Worm (Caenorhabditis elegans) whole organism, L1 larva: ENCODE measurements around the gene sre-55.

Experiments used
- C16A3.4 ChIP-seq: fragments of 150-350 bp; optimal IDR thresholded peaks from 2 replicates; lab custom pipeline; 2014; ENCODE audit warnings: missing biosample characterization, missing genetic modification characterization
- blmp-1 ChIP-seq: fragments of 150-350 bp; optimal IDR thresholded peaks from 2 replicates; lab custom pipeline; 2014; ENCODE audit warnings: missing biosample characterization, missing genetic modification characterization
- ceh-8 ChIP-seq: fragments of 200-800 bp; sonication (Bioruptor generic); optimal IDR thresholded peaks from 2 replicates; lab custom pipeline; 2018; ENCODE audit warnings: mild to moderate bottlenecking, missing genetic modification characterization, moderate library complexity, missing compliant biosample characterization
- ceh-82 ChIP-seq, 3 experiments: fragments of 150-350 bp in 1 of 3; sonication (generic microtip) in 2 of 3; optimal IDR thresholded peaks; 2 replicates each; lab custom pipeline; 2014 to 2017; ENCODE audit warnings: missing biosample characterization in 3 of 3, missing genetic modification characterization in 3 of 3
- ceh-88 ChIP-seq: fragments of 200-800 bp; sonication (Bioruptor generic); IDR thresholded peaks from 2 replicates; pipeline ENCODE4 v1.3.6; 2022; ENCODE audit warnings: missing genetic modification characterization, missing compliant biosample characterization
- ces-1 ChIP-seq: fragments of 150-350 bp; optimal IDR thresholded peaks from 2 replicates; lab custom pipeline; 2014; ENCODE audit warnings: missing biosample characterization, missing genetic modification reagents, missing genetic modification characterization
- dpl-1 ChIP-seq, 3 experiments: fragments of 150-350 bp in 2 of 3; sonication (generic microtip) in 1 of 3; optimal IDR thresholded peaks; 2 replicates each; lab custom pipeline; 2014 to 2017; ENCODE audit warnings: missing biosample characterization in 3 of 3, missing genetic modification characterization in 3 of 3, missing genetic modification reagents in 3 of 3
- efl-1 ChIP-seq, 4 experiments: fragments of 150-350 bp; optimal IDR thresholded peaks in 3 of 4; peaks in 1 of 4; 1 replicate in 1 of 4; 2 replicates in 3 of 4; lab custom pipeline; 2014; ENCODE audit warnings: missing biosample characterization in 2 of 4, missing genetic modification characterization in 2 of 4, missing genetic modification reagents in 2 of 4
- egl-13 ChIP-seq: sonication (generic microtip); optimal IDR thresholded peaks from 2 replicates; lab custom pipeline; 2016; ENCODE audit warnings: missing genotype, missing genetic modification reagents, missing genetic modification characterization, missing compliant biosample characterization
- egl-27 ChIP-seq, 2 experiments: fragments of 150-350 bp in 1 of 2; sonication (generic microtip); optimal IDR thresholded peaks; 3 replicates each; lab custom pipeline; 2017 to 2018; ENCODE audit warnings: missing biosample characterization in 2 of 2, missing genetic modification characterization in 2 of 2, missing genetic modification reagents in 2 of 2
- elt-3 ChIP-seq, 6 experiments: fragments of 150-350 bp in 1 of 6; sonication (generic microtip); optimal IDR thresholded peaks; 2 replicates each; lab custom pipeline; 2017 to 2018; ENCODE audit warnings: missing biosample characterization in 6 of 6, missing genetic modification characterization in 6 of 6, inconsistent platforms in 1 of 6
- ets-5 ChIP-seq: fragments of 200-800 bp; sonication (Bioruptor generic); IDR thresholded peaks from 2 replicates; pipeline ENCODE4 v1.3.6; 2022; ENCODE audit warnings: missing genetic modification characterization, missing compliant biosample characterization
- fkh-4 ChIP-seq: sonication (generic microtip); optimal IDR thresholded peaks from 2 replicates; lab custom pipeline; 2016; ENCODE audit warnings: missing compliant biosample characterization, missing genetic modification characterization, borderline replicate concordance
- fos-1 ChIP-seq: fragments of 150-350 bp; optimal IDR thresholded peaks from 2 replicates; lab custom pipeline; 2014; ENCODE audit warnings: missing biosample characterization, missing genetic modification characterization
- grh-1 ChIP-seq: fragments of 200-800 bp; sonication (Bioruptor generic); IDR thresholded peaks from 2 replicates; pipeline ENCODE4 v1.3.6; 2022; ENCODE audit warnings: missing genetic modification reagents, missing genetic modification characterization, missing compliant biosample characterization
- hlh-17 ChIP-seq: fragments of 200-800 bp; sonication (Bioruptor generic); optimal IDR thresholded peaks from 2 replicates; lab custom pipeline; 2018; ENCODE audit warnings: missing genetic modification characterization, mild to moderate bottlenecking, missing compliant biosample characterization, moderate library complexity, borderline replicate concordance
- irx-1 ChIP-seq: sonication (generic microtip); optimal IDR thresholded peaks from 2 replicates; lab custom pipeline; 2016; ENCODE audit warnings: missing genetic modification characterization, missing compliant biosample characterization
- lin-13 ChIP-seq: fragments of 150-350 bp; optimal IDR thresholded peaks from 2 replicates; lab custom pipeline; 2014; ENCODE audit warnings: missing biosample characterization, missing genetic modification reagents, missing genetic modification characterization
- lin-14 ChIP-seq: fragments of 200-800 bp; sonication (Bioruptor generic); optimal IDR thresholded peaks from 2 replicates; lab custom pipeline; 2018; ENCODE audit warnings: mild to moderate bottlenecking, missing genetic modification characterization, moderate library complexity, missing compliant biosample characterization
- lin-35 ChIP-seq, 2 experiments: fragments of 150-350 bp; optimal IDR thresholded peaks; 2 replicates each; lab custom pipeline; 2014; ENCODE audit warnings: missing biosample characterization in 2 of 2, missing genetic modification characterization in 2 of 2, missing genetic modification reagents in 2 of 2
- lsy-2 ChIP-seq, 2 experiments: fragments of 150-350 bp; optimal IDR thresholded peaks; 2 replicates each; lab custom pipeline; 2014; ENCODE audit warnings: missing biosample characterization in 2 of 2, missing genetic modification characterization in 2 of 2
- mep-1 ChIP-seq: fragments of 150-350 bp; optimal IDR thresholded peaks from 2 replicates; lab custom pipeline; 2014; ENCODE audit warnings: missing biosample characterization, missing genetic modification characterization
- nhr-20 ChIP-seq: sonication (generic microtip); optimal IDR thresholded peaks from 2 replicates; lab custom pipeline; 2016; ENCODE audit warnings: mild to moderate bottlenecking, missing genetic modification characterization, missing compliant biosample characterization
- nhr-71 ChIP-seq: sonication (generic microtip); optimal IDR thresholded peaks from 2 replicates; lab custom pipeline; 2016; ENCODE audit warnings: mild to moderate bottlenecking, missing genetic modification characterization, moderate library complexity, missing compliant biosample characterization
- nhr-76 ChIP-seq: sonication (generic microtip); optimal IDR thresholded peaks from 2 replicates; lab custom pipeline; 2017; ENCODE audit warnings: missing biosample characterization, missing genetic modification characterization
- nhr-77 ChIP-seq: fragments of 150-350 bp; optimal IDR thresholded peaks from 2 replicates; lab custom pipeline; 2014; ENCODE audit warnings: missing biosample characterization, missing genetic modification characterization
- pax-3 ChIP-seq: fragments of 200-800 bp; sonication (Bioruptor generic); optimal IDR thresholded peaks from 2 replicates; lab custom pipeline; 2018; ENCODE audit warnings: mild to moderate bottlenecking, missing genetic modification characterization, moderate library complexity, missing compliant biosample characterization
- pqm-1 ChIP-seq: sonication (generic microtip); optimal IDR thresholded peaks from 3 replicates; lab custom pipeline; 2017; ENCODE audit warnings: missing biosample characterization, missing genetic modification characterization
- rnt-1 ChIP-seq: sonication (generic microtip); optimal IDR thresholded peaks from 2 replicates; lab custom pipeline; 2016; ENCODE audit warnings: mild to moderate bottlenecking, missing genetic modification characterization, moderate library complexity, missing compliant biosample characterization
- snpc-4 ChIP-seq: fragments of 150-350 bp; optimal IDR thresholded peaks from 2 replicates; lab custom pipeline; 2014; ENCODE audit warnings: missing biosample characterization, missing genetic modification characterization
- snu-23 ChIP-seq: sonication (generic microtip); optimal IDR thresholded peaks from 2 replicates; lab custom pipeline; 2016; ENCODE audit warnings: missing genetic modification characterization, missing compliant biosample characterization
- sox-4 ChIP-seq: sonication (generic microtip); optimal IDR thresholded peaks from 2 replicates; lab custom pipeline; 2016; ENCODE audit warnings: missing genetic modification characterization, missing compliant biosample characterization
- sup-37 ChIP-seq: fragments of 200-800 bp; sonication (Bioruptor generic); optimal IDR thresholded peaks from 2 replicates; lab custom pipeline; 2018; ENCODE audit warnings: mild to moderate bottlenecking, missing genetic modification characterization, missing compliant biosample characterization
- swsn-7 ChIP-seq: sonication (generic microtip); optimal IDR thresholded peaks from 2 replicates; lab custom pipeline; 2016; ENCODE audit warnings: missing genetic modification characterization, missing compliant biosample characterization
- tlp-1 ChIP-seq: fragments of 150-350 bp; optimal IDR thresholded peaks from 2 replicates; lab custom pipeline; 2014; ENCODE audit warnings: missing biosample characterization, missing genetic modification characterization
- unc-62 ChIP-seq: fragments of 150-350 bp; optimal IDR thresholded peaks from 2 replicates; lab custom pipeline; 2014; ENCODE audit warnings: missing biosample characterization, missing genetic modification reagents, missing genetic modification characterization
- unc-86 ChIP-seq: sonication (generic microtip); optimal IDR thresholded peaks from 2 replicates; lab custom pipeline; 2016; ENCODE audit warnings: missing genetic modification characterization, missing compliant biosample characterization
- unc-98 ChIP-seq: fragments of 200-800 bp; sonication (Bioruptor generic); IDR thresholded peaks from 2 replicates; pipeline ENCODE4 v1.3.6; 2022; ENCODE audit warnings: missing genetic modification characterization, missing compliant biosample characterization
- xbp-1 ChIP-seq: sonication (generic microtip); optimal IDR thresholded peaks from 2 replicates; lab custom pipeline; 2016; ENCODE audit warnings: missing genetic modification characterization, missing compliant biosample characterization
- zag-1 ChIP-seq: fragments of 150-350 bp; optimal IDR thresholded peaks from 2 replicates; lab custom pipeline; 2014; ENCODE audit warnings: missing biosample characterization, missing genetic modification characterization
- zip-4 ChIP-seq: fragments of 200-800 bp; sonication (Bioruptor generic); optimal IDR thresholded peaks from 2 replicates; lab custom pipeline; 2018; ENCODE audit warnings: mild to moderate bottlenecking, missing genetic modification characterization, moderate library complexity, missing compliant biosample characterization

Gene sre-55

ce11 chrII:12339152-12339551 lies 10.1 kb downstream of the sre-55 start (continued):
- TF ChIP-seq hlh-17 (GFP tag; lab: Kevin White, UChicago), result no peak
- TF ChIP-seq egl-27 (tag; optimal IDR thresholded peaks at IDR 0.05; lab: Kevin White, UChicago), result no peak
- peak; percentile 20 for TF ChIP-seq egl-13 (tag; lab: Kevin White, UChicago)
- TF ChIP-seq unc-98 (GFP tag; lab: Robert Waterston, UW), result no peak
- peak; percentile 60 for TF ChIP-seq pax-3 (tag; lab: Kevin White, UChicago)
- peak; percentile 14 to 80 (median 47) for TF ChIP-seq ceh-82 (tag; optimal IDR thresholded peaks at IDR 0.05; lab: Kevin White, UChicago)
- peak; percentile 80 for TF ChIP-seq mep-1 (tag; lab: Kevin White, UChicago)
- TF ChIP-seq grh-1 (GFP tag; lab: Robert Waterston, UW), result no peak
- peak; percentile 80 for TF ChIP-seq rnt-1 (tag; lab: Kevin White, UChicago)
- no peak for TF ChIP-seq nhr-76 (tag; lab: Kevin White, UChicago)
- TF ChIP-seq lsy-2 (tag; optimal IDR thresholded peaks at IDR 0.05; lab: Kevin White, UChicago), result peak; percentile 91 to 95
- peak; percentile 25 for TF ChIP-seq snpc-4 (tag; lab: Kevin White, UChicago)
- TF ChIP-seq, all 84 proteins: peak for 42

DNA sequence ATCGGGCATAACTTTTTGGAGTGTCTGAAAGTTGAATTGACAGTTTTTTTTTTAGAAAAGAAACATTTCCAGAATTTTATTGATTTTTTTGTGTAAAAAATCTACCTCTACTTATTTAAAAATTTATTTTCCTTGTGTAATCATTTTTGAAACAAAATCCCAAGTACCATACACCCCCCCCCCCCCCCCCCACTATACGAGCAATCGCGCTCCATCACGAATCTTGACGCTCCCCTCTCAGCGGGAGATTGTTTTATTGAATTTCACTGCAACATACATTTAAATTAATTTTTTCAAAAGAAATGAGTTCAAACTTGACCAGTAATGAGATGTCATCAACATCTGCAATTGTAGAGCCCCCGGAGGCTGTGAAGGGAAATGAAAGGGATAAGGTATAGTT lies 10.6 kb downstream of the sre-55 start, which contains the start of gene sop-2:
sop-2 (plus strand) TSS at position 301 of the 400 bp plus-strand sequence.
- TF ChIP-seq snu-23 (GFP tag; lab: Kevin White, UChicago) (no peak), unc-86 (tag; lab: Kevin White, UChicago) (no peak), pax-3 (tag; lab: Kevin White, UChicago) (no peak), zag-1 (tag; lab: Kevin White, UChicago) (no peak)

DNA sequence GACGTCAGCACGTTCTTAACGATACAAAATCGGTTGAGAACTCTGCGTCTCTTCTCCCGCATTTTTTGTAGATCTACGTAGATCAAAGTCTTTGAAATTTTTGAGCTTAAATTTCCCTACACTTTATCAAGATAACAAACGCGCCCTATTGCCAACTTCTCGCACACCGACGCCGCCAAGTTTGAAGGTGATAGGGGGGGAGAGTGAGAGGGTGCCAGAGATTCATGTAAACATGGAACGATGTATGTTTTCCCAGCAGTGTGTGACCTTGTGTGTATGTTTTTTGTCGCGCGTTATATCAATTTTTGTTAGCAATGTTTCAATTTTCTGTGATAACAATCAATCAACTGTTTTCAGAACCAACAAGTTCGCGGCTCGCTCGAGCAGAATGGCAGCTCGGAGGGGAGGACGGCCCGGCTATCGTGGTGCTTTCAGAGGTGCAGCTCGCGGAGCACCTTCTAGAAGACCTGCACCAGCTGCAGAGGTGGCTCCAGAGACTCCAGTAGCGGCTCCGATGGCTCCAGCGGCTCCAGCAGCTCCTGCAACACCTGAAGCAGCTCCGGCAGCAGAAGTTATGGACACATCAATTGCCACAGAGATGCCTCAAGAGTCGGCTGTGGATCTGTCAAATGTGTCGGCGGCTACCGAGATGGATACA lies 12.6 kb downstream of the sre-55 start:
- TF ChIP-seq sox-4 (tag; lab: Kevin White, UChicago), result no peak
- peak; percentile 38 for TF ChIP-seq nhr-20 (tag; lab: Kevin White, UChicago)
- peak in 1 of 2 experiments; percentile 48 for TF ChIP-seq lsy-2 (tag; optimal IDR thresholded peaks at IDR 0.05; lab: Kevin White, UChicago)
- TF ChIP-seq blmp-1, result peak; percentile 6
- peak; percentile 8 for TF ChIP-seq snu-23 (GFP tag; lab: Kevin White, UChicago)
- TF ChIP-seq C16A3.4 (tag; lab: Kevin White, UChicago), result peak; percentile 10
- TF ChIP-seq efl-1 (optimal IDR thresholded peaks at IDR 0.05; lab: Kevin White, UChicago), result peak; percentile 19 to 42
- TF ChIP-seq efl-1 (GFP tag; optimal IDR thresholded peaks at IDR 0.05 in 1 of 2; lab: Kevin White, UChicago), result peak; percentile 58 to 95
- peak; percentile 14 to 70 for TF ChIP-seq lin-35 (GFP tag; optimal IDR thresholded peaks at IDR 0.05; lab: Kevin White, UChicago)
- TF ChIP-seq elt-3 (tag; optimal IDR thresholded peaks at IDR 0.05; lab: Kevin White, UChicago), result peak in 1 of 6 experiments; percentile 42
- TF ChIP-seq dpl-1 (GFP tag; optimal IDR thresholded peaks at IDR 0.05; lab: Kevin White, UChicago), result peak; percentile 30 to 57 (median 41)
- peak; percentile 26 for TF ChIP-seq lin-14 (GFP tag; lab: Kevin White, UChicago)
- TF ChIP-seq nhr-77 (tag; lab: Kevin White, UChicago), result no peak
- TF ChIP-seq unc-62, result no peak
- TF ChIP-seq ceh-8 (GFP tag; lab: Kevin White, UChicago), result peak; percentile 33
- TF ChIP-seq, all 84 proteins: peak for 11

- no peak for TF ChIP-seq dpl-1 (GFP tag; optimal IDR thresholded peaks at IDR 0.05; lab: Kevin White, UChicago)
- no peak for TF ChIP-seq nhr-71
- TF ChIP-seq zip-4, result no peak
- no peak for TF ChIP-seq sup-37 (GFP tag; lab: Kevin White, UChicago)
- TF ChIP-seq unc-86 (tag; lab: Kevin White, UChicago), result no peak
- no peak for TF ChIP-seq irx-1 (tag; lab: Kevin White, UChicago)
- no peak for TF ChIP-seq xbp-1 (tag; lab: Kevin White, UChicago)
- TF ChIP-seq fkh-4 (tag; lab: Kevin White, UChicago), result no peak
- TF ChIP-seq ces-1, result no peak
- TF ChIP-seq pax-3 (tag; lab: Kevin White, UChicago), result no peak
- no peak for TF ChIP-seq nhr-76 (tag; lab: Kevin White, UChicago)
- no peak for TF ChIP-seq hlh-17 (GFP tag; lab: Kevin White, UChicago)
- TF ChIP-seq nhr-77 (tag; lab: Kevin White, UChicago), result no peak
- TF ChIP-seq fos-1 (tag; lab: Kevin White, UChicago), result no peak
- no peak for TF ChIP-seq tlp-1 (tag; lab: Kevin White, UChicago)
- no peak for TF ChIP-seq ceh-88 (GFP tag; lab: Robert Waterston, UW)
- TF ChIP-seq pqm-1 (tag; lab: Kevin White, UChicago), result no peak
- no peak for TF ChIP-seq swsn-7 (tag; lab: Kevin White, UChicago)
- no peak for TF ChIP-seq ets-5 (GFP tag; lab: Robert Waterston, UW)
- no peak for TF ChIP-seq lin-13
Measured at ce11 chrII:12342928-12343327, 13.8 kb downstream of the sre-55 start.
